Fruit fly (Drosophila melanogaster) whole organism, prepupa: Measurements from ENCODE around the gene ghi.

ENCODE experiments used
- Blimp-1 ChIP-seq: fragments of 200-800 bp; sonication (Bioruptor generic); optimal IDR thresholded peaks from 3 replicates; lab custom pipeline; 2017; ENCODE audit warnings: missing biosample characterization, missing genetic modification characterization, mild to moderate bottlenecking, moderate library complexity, missing genetic modification reagents
- CG10631 ChIP-seq: fragments of 200-800 bp; sonication (Bioruptor generic); optimal IDR thresholded peaks from 2 replicates; lab custom pipeline; 2016; ENCODE audit warnings: missing biosample characterization, missing genetic modification characterization
- CG10669 ChIP-seq: fragments of 200-800 bp; sonication (Bioruptor generic); optimal IDR thresholded peaks from 3 replicates; lab custom pipeline; 2018; ENCODE audit warnings: missing biosample characterization, mild to moderate bottlenecking, missing genetic modification characterization, moderate library complexity
- CG11762 ChIP-seq: fragments of 200-800 bp; sonication (Bioruptor generic); optimal IDR thresholded peaks from 3 replicates; lab custom pipeline; 2016; ENCODE audit warnings: missing biosample characterization, missing genetic modification characterization; ENCODE audit not compliant: insufficient read depth
- CG3032 ChIP-seq: fragments of 200-800 bp; optimal IDR thresholded peaks from 2 replicates; lab custom pipeline; 2019; ENCODE audit warnings: missing biosample characterization, mild to moderate bottlenecking, missing genetic modification characterization, moderate library complexity
- CG3919 ChIP-seq: fragments of 200-800 bp; sonication (Bioruptor generic); optimal IDR thresholded peaks from 3 replicates; lab custom pipeline; 2016; ENCODE audit warnings: missing biosample characterization, missing genetic modification characterization
- CG4318 ChIP-seq: fragments of 200-800 bp; sonication (Bioruptor generic); optimal IDR thresholded peaks from 3 replicates; lab custom pipeline; 2017; ENCODE audit warnings: missing biosample characterization, mild to moderate bottlenecking, missing genetic modification characterization
- CG6276 ChIP-seq: fragments of 200-800 bp; sonication (Bioruptor generic); optimal IDR thresholded peaks from 2 replicates; lab custom pipeline; 2017; ENCODE audit warnings: missing biosample characterization, mild to moderate bottlenecking, missing genetic modification characterization
- CG6808 ChIP-seq: fragments of 200-800 bp; sonication (Bioruptor generic); optimal IDR thresholded peaks from 3 replicates; lab custom pipeline; 2017; ENCODE audit warnings: missing biosample characterization, missing genetic modification characterization, mild to moderate bottlenecking, moderate library complexity, missing genetic modification reagents
- CG6854 ChIP-seq: fragments of 200-800 bp; sonication (Bioruptor generic); optimal IDR thresholded peaks from 2 replicates; lab custom pipeline; 2017; ENCODE audit warnings: missing biosample characterization, mild to moderate bottlenecking, missing genetic modification characterization
- CG7368 ChIP-seq: fragments of 200-800 bp; sonication (Bioruptor generic); optimal IDR thresholded peaks from 3 replicates; lab custom pipeline; 2016; ENCODE audit warnings: missing biosample characterization, missing genetic modification characterization
- CG8119 ChIP-seq: fragments of 200-800 bp; sonication (Bioruptor generic); IDR thresholded peaks from 3 replicates; pipeline ENCODE4 v1.3.6; 2022; ENCODE audit warnings: missing biosample characterization, missing genetic modification characterization
- CG8319 ChIP-seq: fragments of 200-800 bp; sonication (Bioruptor generic); optimal IDR thresholded peaks from 3 replicates; lab custom pipeline; 2016; ENCODE audit warnings: missing biosample characterization, missing genetic modification characterization
- CG9139 ChIP-seq: fragments of 200-800 bp; sonication (Bioruptor generic); optimal IDR thresholded peaks from 3 replicates; lab custom pipeline; 2017; ENCODE audit warnings: missing biosample characterization, mild to moderate bottlenecking, missing genetic modification characterization
- Eip75B ChIP-seq: fragments of 200-800 bp; sonication (Bioruptor generic); optimal IDR thresholded peaks from 3 replicates; lab custom pipeline; 2016; ENCODE audit warnings: missing biosample characterization, missing genetic modification characterization
- Eip78C ChIP-seq: fragments of 200-800 bp; sonication (Bioruptor generic); peaks from one replicate; lab custom pipeline; 2016; ENCODE audit warnings: missing biosample characterization, missing genetic modification characterization
- Ets21C ChIP-seq: fragments of 200-800 bp; sonication (Bioruptor generic); optimal IDR thresholded peaks from 3 replicates; lab custom pipeline; 2016; ENCODE audit warnings: missing biosample characterization, missing genetic modification characterization
- Ets96B ChIP-seq: fragments of 200-800 bp; optimal IDR thresholded peaks from 2 replicates; lab custom pipeline; 2019; ENCODE audit warnings: missing biosample characterization, mild to moderate bottlenecking, missing genetic modification characterization, moderate library complexity
- Gug ChIP-seq: fragments of 200-800 bp; sonication (Bioruptor generic); IDR thresholded peaks from 2 replicates; pipeline ENCODE4 v1.3.6; 2022; ENCODE audit warnings: missing biosample characterization, missing genetic modification characterization
- Hr38 ChIP-seq: sonication (Bioruptor generic); optimal IDR thresholded peaks from 2 replicates; lab custom pipeline; 2016; ENCODE audit warnings: missing biosample characterization, missing genetic modification characterization
- Hr39 ChIP-seq: fragments of 200-800 bp; sonication (Bioruptor generic); optimal IDR thresholded peaks from 2 replicates; lab custom pipeline; 2016; ENCODE audit warnings: missing biosample characterization, missing genetic modification characterization
- Lpt ChIP-seq: fragments of 200-800 bp; sonication (Bioruptor generic); optimal IDR thresholded peaks from 3 replicates; lab custom pipeline; 2016; ENCODE audit warnings: missing biosample characterization, missing genetic modification characterization
- Met ChIP-seq: fragments of 200-800 bp; sonication (Bioruptor generic); optimal IDR thresholded peaks from 3 replicates; lab custom pipeline; 2016; ENCODE audit warnings: missing biosample characterization, missing genetic modification characterization
- OdsH ChIP-seq: fragments of 200-800 bp; sonication (Bioruptor generic); optimal IDR thresholded peaks from 3 replicates; lab custom pipeline; 2016; ENCODE audit warnings: missing biosample characterization, missing genetic modification characterization
- Sox102F ChIP-seq: fragments of 200-800 bp; sonication (Bioruptor generic); optimal IDR thresholded peaks from 2 replicates; lab custom pipeline; 2016; ENCODE audit warnings: missing biosample characterization, mild to moderate bottlenecking, missing genetic modification characterization
- Sox15 ChIP-seq: fragments of 200-800 bp; sonication (Bioruptor generic); optimal IDR thresholded peaks from 3 replicates; lab custom pipeline; 2016; ENCODE audit warnings: missing biosample characterization, missing genetic modification characterization
- achi ChIP-seq: fragments of 200-800 bp; sonication (Bioruptor generic); optimal IDR thresholded peaks from 3 replicates; lab custom pipeline; 2016; ENCODE audit warnings: missing biosample characterization, missing genetic modification characterization
- eg ChIP-seq: fragments of 200-800 bp; sonication (Bioruptor generic); IDR thresholded peaks from 3 replicates; pipeline ENCODE4 v1.3.6; 2022; ENCODE audit warnings: missing biosample characterization, missing genetic modification characterization
- esn ChIP-seq: fragments of 200-800 bp; sonication (Bioruptor generic); optimal IDR thresholded peaks from 2 replicates; lab custom pipeline; 2016; ENCODE audit warnings: missing biosample characterization, mild to moderate bottlenecking, missing genetic modification characterization, moderate library complexity
- fd85E ChIP-seq: fragments of 200-800 bp; sonication (Bioruptor generic); optimal IDR thresholded peaks from 3 replicates; lab custom pipeline; 2016; ENCODE audit warnings: missing biosample characterization, missing genetic modification characterization
- net ChIP-seq: fragments of 200-800 bp; sonication (Bioruptor generic); optimal IDR thresholded peaks from 3 replicates; lab custom pipeline; 2016; ENCODE audit warnings: missing biosample characterization, missing genetic modification characterization
- pdm3 ChIP-seq: fragments of 200-800 bp; sonication (Bioruptor generic); optimal IDR thresholded peaks from 3 replicates; lab custom pipeline; 2016; ENCODE audit warnings: missing biosample characterization, missing genetic modification characterization
- salr ChIP-seq, 2 experiments: fragments of 200-800 bp; sonication (Bioruptor generic); optimal IDR thresholded peaks; 3 replicates each; lab custom pipeline; 2016 to 2018; ENCODE audit warnings: missing biosample characterization in 2 of 2, missing genetic modification characterization in 2 of 2, mild to moderate bottlenecking in 1 of 2
- ss ChIP-seq, 2 experiments: fragments of 200-800 bp; sonication (Bioruptor generic); optimal IDR thresholded peaks; 2 replicates in 1 of 2; 3 replicates in 1 of 2; lab custom pipeline; 2017 to 2018; ENCODE audit warnings: mild to moderate bottlenecking in 2 of 2, missing biosample characterization in 2 of 2, missing genetic modification characterization in 2 of 2, moderate library complexity in 1 of 2
- svp ChIP-seq: fragments of 200-800 bp; sonication (Bioruptor generic); peaks from one replicate; lab custom pipeline; 2016; ENCODE audit warnings: missing biosample characterization, missing genetic modification characterization
- vri ChIP-seq: fragments of 200-800 bp; sonication (Bioruptor generic); optimal IDR thresholded peaks from 3 replicates; lab custom pipeline; 2016; ENCODE audit warnings: missing biosample characterization, mild to moderate bottlenecking, missing genetic modification characterization

Gene ghi

DNA sequence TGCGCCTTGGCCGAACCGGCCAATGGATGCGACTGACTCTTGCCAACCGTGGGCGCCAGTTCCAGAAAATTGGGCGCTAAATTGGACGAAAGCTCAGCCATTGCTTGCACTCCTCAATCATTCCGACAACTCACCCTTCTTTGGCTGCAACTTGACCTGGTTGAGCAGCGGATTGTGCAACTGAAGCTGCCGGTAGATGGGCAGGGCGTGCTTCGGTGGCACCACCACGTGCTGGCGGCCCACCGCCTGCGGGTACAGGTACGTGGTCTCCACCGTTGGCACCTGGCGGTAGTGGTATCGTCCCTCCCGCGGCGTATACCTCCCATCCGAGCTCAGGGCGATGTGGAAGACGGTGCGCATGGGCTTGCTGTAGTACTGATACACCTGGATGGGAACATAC is 38.8 kb downstream of the ghi start:
- TF ChIP-seq CG3032 (tag; lab: Kevin White, UChicago) (no peak), svp (no peak), Blimp-1 (GFP tag; lab: Kevin White, UChicago) (no peak), Sox15 (GFP tag; lab: Kevin White, UChicago) (no peak)

DNA sequence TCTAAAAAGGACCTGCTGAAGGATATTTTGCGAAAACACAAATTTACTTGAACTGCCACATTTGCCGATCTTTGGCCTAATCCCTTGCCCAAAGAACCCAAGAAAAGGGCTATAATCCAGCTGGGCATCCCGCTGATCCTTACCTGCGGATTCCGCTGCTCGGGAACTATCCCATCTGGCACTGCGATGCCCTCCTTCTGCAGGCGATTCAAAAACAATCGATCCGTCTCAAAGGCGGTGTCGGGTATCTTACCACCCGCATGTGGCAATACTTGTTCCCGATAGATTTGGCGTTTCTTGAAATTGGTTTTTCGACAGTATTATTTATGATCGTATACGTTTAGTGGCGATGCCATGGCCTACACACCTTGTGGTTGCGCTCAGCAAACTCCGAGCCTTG is 39.7 kb downstream of the ghi start:
- TF ChIP-seq fd85E (GFP tag; lab: Kevin White, UChicago) = no peak
- no peak for TF ChIP-seq CG3919 (GFP tag; lab: Kevin White, UChicago)
- TF ChIP-seq vri (GFP tag; lab: Kevin White, UChicago) = no peak

DNA sequence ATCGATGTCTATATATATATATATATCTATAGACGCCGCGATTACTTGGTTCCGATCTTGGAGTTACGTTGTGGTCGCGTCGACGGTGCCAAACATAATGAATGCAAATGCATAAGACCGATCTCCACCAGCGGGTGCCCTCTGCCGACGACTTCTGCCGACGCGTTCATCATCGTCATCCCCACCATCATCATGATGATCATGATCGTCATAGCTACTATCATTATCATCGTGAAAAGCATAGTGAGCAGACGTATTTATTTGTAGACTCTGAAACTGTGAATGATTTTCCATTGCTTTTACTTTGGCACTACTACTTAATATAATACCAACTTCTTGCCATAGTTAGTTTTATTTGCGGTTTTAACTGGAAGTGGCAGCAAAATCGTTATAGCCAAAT is 40.4 kb downstream of the ghi start, which contains the start of gene CG32037:
Gene CG32037, minus strand, starts transcription at position 101 of the 400 bp plus-strand sequence.
- TF ChIP-seq achi (GFP tag; lab: Kevin White, UChicago) (no peak), CG10631 (GFP tag; lab: Kevin White, UChicago) (no peak), CG3032 (tag; lab: Kevin White, UChicago) (no peak), CG8319 (GFP tag; lab: Kevin White, UChicago) (no peak), Eip78C (no peak), pdm3 (no peak), CG10669 (GFP tag; lab: Kevin White, UChicago) (no peak), CG6808 (no peak), Lpt (no peak), CG6854 (no peak), Sox102F (GFP tag; lab: Kevin White, UChicago) (no peak), Met (no peak), CG8119 (GFP tag; lab: Robert Waterston, UW) (no peak), CG3919 (GFP tag; lab: Kevin White, UChicago) (no peak), Ets96B (tag; lab: Kevin White, UChicago) (no peak), Sox15 (GFP tag; lab: Kevin White, UChicago) (no peak), eg (GFP tag; lab: Robert Waterston, UW) (no peak)

DNA sequence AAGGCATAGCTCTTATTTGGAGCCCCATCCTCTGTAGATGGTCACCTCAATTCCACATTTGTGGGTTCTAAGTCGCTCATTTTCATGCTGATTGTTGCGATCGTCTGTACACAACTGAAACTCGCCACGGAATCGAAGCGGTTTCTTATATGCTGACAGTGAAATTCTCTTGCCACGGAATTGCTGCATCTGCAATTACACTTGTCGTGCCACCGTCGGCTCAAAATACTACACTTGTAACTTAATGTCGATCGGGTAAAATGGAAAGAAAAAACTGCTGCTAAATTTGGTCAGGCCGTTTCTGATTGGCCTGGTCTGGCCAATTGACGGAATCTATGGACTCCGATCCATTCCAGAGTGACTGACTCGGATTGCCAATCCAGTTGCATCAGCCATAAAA is 45.6 kb downstream of the ghi start:
- TF ChIP-seq salr (GFP tag; optimal IDR thresholded peaks at IDR 0.05; lab: Kevin White, UChicago) (no peak), CG7368 (no peak), CG11762 (GFP tag; lab: Kevin White, UChicago) (no peak), achi (GFP tag; lab: Kevin White, UChicago) (no peak), ss (GFP tag; optimal IDR thresholded peaks at IDR 0.05; lab: Kevin White, UChicago) (no peak), Hr38 (GFP tag; lab: Kevin White, UChicago) (no peak), Eip78C (no peak), Hr39 (GFP tag; lab: Kevin White, UChicago) (no peak), Ets21C (GFP tag; lab: Kevin White, UChicago) (no peak), Ets96B (tag; lab: Kevin White, UChicago) (no peak), CG6276 (GFP tag; lab: Kevin White, UChicago) (no peak), CG4318 (GFP tag; lab: Kevin White, UChicago) (no peak), OdsH (GFP tag; lab: Kevin White, UChicago) (no peak), esn (GFP tag; lab: Kevin White, UChicago) (no peak), Eip75B (GFP tag; lab: Kevin White, UChicago) (no peak), Gug (GFP tag; lab: Robert Waterston, UW) (no peak), Sox102F (GFP tag; lab: Kevin White, UChicago) (no peak), net (GFP tag; lab: Kevin White, UChicago) (no peak), CG9139 (no peak)
